Fruit fly (Drosophila melanogaster) whole organism, embryonic: Measurements from ENCODE around the gene CG1971.
A peak's percentile ranks its signal among the peaks of the same experiment; 100 is the strongest.

Experiments used
- Bdp1 ChIP-seq: fragments of 200-800 bp; sonication (Bioruptor generic); optimal IDR thresholded peaks from 3 replicates; lab custom pipeline; 2016; ENCODE audit warnings: missing biosample characterization, missing genetic modification characterization
- CG14710 ChIP-seq: fragments of 200-800 bp; sonication (Bioruptor generic); optimal IDR thresholded peaks from 3 replicates; lab custom pipeline; 2019; ENCODE audit warnings: missing biosample characterization, mild to moderate bottlenecking, missing genetic modification characterization, moderate library complexity
- CG18011 ChIP-seq: fragments of 200-800 bp; sonication (Bioruptor generic); optimal IDR thresholded peaks from 2 replicates; lab custom pipeline; 2017; ENCODE audit warnings: missing biosample characterization, missing genetic modification characterization, mild to moderate bottlenecking, moderate library complexity, missing genotype
- CG1832 ChIP-seq: fragments of 200-800 bp; sonication (Bioruptor generic); optimal IDR thresholded peaks from 2 replicates; lab custom pipeline; 2017; ENCODE audit warnings: missing biosample characterization, mild to moderate bottlenecking, missing genetic modification characterization, inconsistent platforms
- CG31224 ChIP-seq: fragments of 200-800 bp; sonication (Bioruptor generic); IDR thresholded peaks from 2 replicates; pipeline ENCODE4 v1.3.6; 2022; ENCODE audit warnings: missing biosample characterization, missing genetic modification characterization
- CG32767 ChIP-seq: fragments of 200-800 bp; sonication (Bioruptor generic); IDR thresholded peaks from 2 replicates; pipeline ENCODE4 v1.3.6; 2022; ENCODE audit warnings: missing biosample characterization, missing genetic modification characterization
- CG33557 ChIP-seq: fragments of 200-800 bp; sonication (Bioruptor generic); optimal IDR thresholded peaks from 2 replicates; lab custom pipeline; 2019; ENCODE audit warnings: missing biosample characterization, mild to moderate bottlenecking, missing genetic modification characterization, moderate library complexity
- CG4328 ChIP-seq: fragments of 200-800 bp; sonication (Bioruptor generic); optimal IDR thresholded peaks from 3 replicates; lab custom pipeline; 2017; ENCODE audit warnings: missing biosample characterization, missing genetic modification reagents, missing genetic modification characterization
- CG4360 ChIP-seq: fragments of 200-800 bp; sonication (Bioruptor generic); IDR thresholded peaks from 2 replicates; pipeline ENCODE4 v1.3.6; 2022; ENCODE audit warnings: missing biosample characterization, missing genetic modification characterization
- CG43689 ChIP-seq: fragments of 200-800 bp; sonication (Bioruptor generic); IDR thresholded peaks from 2 replicates; pipeline ENCODE4 v1.3.6; 2022; ENCODE audit warnings: missing biosample characterization, missing genetic modification characterization
- CG6254 ChIP-seq: fragments of 200-800 bp; sonication (Bioruptor generic); optimal IDR thresholded peaks from 3 replicates; lab custom pipeline; 2017; ENCODE audit warnings: mild to moderate bottlenecking, missing biosample characterization, missing genetic modification reagents, missing genetic modification characterization
- CG6689 ChIP-seq: fragments of 200-800 bp; sonication (Bioruptor generic); IDR thresholded peaks from 2 replicates; pipeline ENCODE4 v1.3.6; 2022; ENCODE audit warnings: missing biosample characterization, missing genetic modification characterization
- CG7745 ChIP-seq: fragments of 200-800 bp; sonication (Bioruptor generic); optimal IDR thresholded peaks from 2 replicates; lab custom pipeline; 2018; ENCODE audit warnings: missing biosample characterization, mild to moderate bottlenecking, missing genetic modification characterization, moderate library complexity
- CG9932 ChIP-seq: fragments of 200-800 bp; sonication (Bioruptor generic); IDR thresholded peaks from 2 replicates; pipeline ENCODE4 v1.3.6; 2022; ENCODE audit warnings: missing biosample characterization, missing genetic modification characterization
- CkIIα-i1 ChIP-seq: fragments of 200-800 bp; sonication (Bioruptor generic); IDR thresholded peaks from 2 replicates; pipeline ENCODE4 v1.3.6; 2022; ENCODE audit warnings: missing biosample characterization, missing genetic modification characterization
- HLHmδ ChIP-seq: fragments of 200-800 bp; sonication (Bioruptor generic); optimal IDR thresholded peaks from 2 replicates; lab custom pipeline; 2018; ENCODE audit warnings: missing biosample characterization, mild to moderate bottlenecking, missing genetic modification characterization, moderate library complexity
- Hmr ChIP-seq: fragments of 200-800 bp; sonication (Bioruptor generic); optimal IDR thresholded peaks from 3 replicates; lab custom pipeline; 2017; ENCODE audit warnings: mild to moderate bottlenecking, missing biosample characterization, missing genetic modification reagents, missing genetic modification characterization
- Hmx ChIP-seq: fragments of 200-800 bp; sonication (Bioruptor generic); optimal IDR thresholded peaks from 2 replicates; lab custom pipeline; 2016; ENCODE audit warnings: missing biosample characterization, missing genetic modification characterization
- Kr ChIP-seq: fragments of 200-800 bp; sonication (Bioruptor generic); optimal IDR thresholded peaks from 2 replicates; lab custom pipeline; 2017; ENCODE audit warnings: missing biosample characterization, mild to moderate bottlenecking, missing genetic modification characterization
- Mad ChIP-seq: fragments of 200-800 bp; sonication (Bioruptor generic); optimal IDR thresholded peaks from 2 replicates; lab custom pipeline; 2016; ENCODE audit warnings: missing biosample characterization, missing genetic modification characterization
- NC2β ChIP-seq: fragments of 200-800 bp; sonication (Bioruptor generic); optimal IDR thresholded peaks from 2 replicates; lab custom pipeline; 2016; ENCODE audit warnings: missing biosample characterization, missing genetic modification characterization
- Rfx ChIP-seq: fragments of 200-800 bp; sonication (Bioruptor generic); IDR thresholded peaks from 2 replicates; pipeline ENCODE4 v1.3.6; 2022; ENCODE audit warnings: missing biosample characterization, missing genetic modification characterization
- Side ChIP-seq: fragments of 200-800 bp; sonication (Bioruptor generic); optimal IDR thresholded peaks from 2 replicates; lab custom pipeline; 2016; ENCODE audit warnings: missing biosample characterization, missing genetic modification characterization
- Tbp ChIP-seq: fragments of >200 bp; optimal IDR thresholded peaks from 2 replicates; lab custom pipeline; 2018; ENCODE audit warnings: missing biosample characterization, missing genetic modification characterization
- Trl ChIP-seq, 3 experiments: fragments of >200 bp in 2 of 3; fragments of 200-800 bp in 1 of 3; sonication (Bioruptor generic) in 1 of 3; optimal IDR thresholded peaks; 2 replicates in 1 of 3; 3 replicates in 2 of 3; lab custom pipeline; 2016 to 2017; ENCODE audit warnings: missing biosample characterization in 1 of 3, missing genetic modification characterization in 1 of 3
- al ChIP-seq: fragments of 200-800 bp; sonication (Bioruptor generic); IDR thresholded peaks from 2 replicates; pipeline ENCODE4 v1.3.6; 2022; ENCODE audit warnings: missing biosample characterization, missing genetic modification characterization
- ara ChIP-seq: fragments of 200-800 bp; sonication (Bioruptor generic); IDR thresholded peaks from 2 replicates; pipeline ENCODE4 v1.3.6; 2022; ENCODE audit warnings: missing biosample characterization, missing genetic modification characterization
- az2 ChIP-seq: fragments of 200-800 bp; sonication (Bioruptor generic); optimal IDR thresholded peaks from 3 replicates; lab custom pipeline; 2016; ENCODE audit warnings: missing biosample characterization, missing genetic modification characterization
- btn ChIP-seq: fragments of 200-800 bp; sonication (Bioruptor generic); optimal IDR thresholded peaks from 2 replicates; lab custom pipeline; 2016; ENCODE audit warnings: missing biosample characterization, missing genetic modification characterization
- cg ChIP-seq: fragments of 200-800 bp; sonication (Bioruptor generic); optimal IDR thresholded peaks from 3 replicates; lab custom pipeline; 2019; ENCODE audit warnings: missing biosample characterization, mild to moderate bottlenecking, missing genetic modification characterization, moderate library complexity
- chm ChIP-seq: fragments of 200-800 bp; sonication (Bioruptor generic); IDR thresholded peaks from 2 replicates; pipeline ENCODE4 v1.3.6; 2022; ENCODE audit warnings: missing biosample characterization, missing genetic modification characterization
- dati ChIP-seq: fragments of 200-800 bp; sonication (Bioruptor generic); IDR thresholded peaks from 2 replicates; pipeline ENCODE4 v1.3.6; 2022; ENCODE audit warnings: missing biosample characterization, missing genetic modification characterization
- exex ChIP-seq: fragments of 200-800 bp; sonication (Bioruptor generic); optimal IDR thresholded peaks from 4 replicates; lab custom pipeline; 2018; ENCODE audit warnings: missing biosample characterization, mild to moderate bottlenecking, missing genetic modification characterization, moderate library complexity
- ftz-f1 ChIP-seq: fragments of 200-800 bp; sonication (Bioruptor generic); optimal IDR thresholded peaks from 2 replicates; lab custom pipeline; 2016; ENCODE audit warnings: missing biosample characterization, missing genetic modification characterization
- grn ChIP-seq: fragments of 200-800 bp; sonication (Bioruptor generic); optimal IDR thresholded peaks from 3 replicates; lab custom pipeline; 2017; ENCODE audit warnings: missing biosample characterization, missing genetic modification characterization
- gsb ChIP-seq: fragments of 200-800 bp; sonication (Bioruptor generic); IDR thresholded peaks from 2 replicates; pipeline ENCODE4 v1.3.6; 2022; ENCODE audit warnings: missing biosample characterization, missing genetic modification characterization
- lbe ChIP-seq: fragments of 200-800 bp; sonication (Bioruptor generic); optimal IDR thresholded peaks from 2 replicates; lab custom pipeline; 2016; ENCODE audit warnings: missing biosample characterization, mild to moderate bottlenecking, missing genetic modification characterization
- onecut ChIP-seq: fragments of 200-800 bp; sonication (Bioruptor generic); IDR thresholded peaks from 2 replicates; pipeline ENCODE4 v1.3.6; 2022; ENCODE audit warnings: missing biosample characterization, missing genetic modification characterization
- prd ChIP-seq, 3 experiments: fragments of >200 bp in 2 of 3; fragments of 200-800 bp in 1 of 3; sonication (Bioruptor generic) in 1 of 3; optimal IDR thresholded peaks in 2 of 3; IDR thresholded peaks in 1 of 3; 2 replicates in 2 of 3; 3 replicates in 1 of 3; pipeline versions ENCODE4 v1.3.6 to Lab custom; 2017 to 2022; ENCODE audit warnings: missing biosample characterization in 1 of 3, missing genetic modification characterization in 1 of 3
- psq ChIP-seq: fragments of 200-800 bp; sonication (Bioruptor generic); optimal IDR thresholded peaks from 2 replicates; lab custom pipeline; 2017; ENCODE audit warnings: missing biosample characterization, missing genetic modification characterization
- ro ChIP-seq: fragments of 200-800 bp; sonication (Bioruptor generic); IDR thresholded peaks from 2 replicates; pipeline ENCODE4 v1.3.6; 2022; ENCODE audit warnings: missing biosample characterization, missing genetic modification characterization
- sc ChIP-seq, 3 experiments: fragments of >200 bp in 2 of 3; fragments of 200-800 bp in 1 of 3; sonication (Bioruptor generic) in 1 of 3; optimal IDR thresholded peaks; 2 replicates in 2 of 3; 3 replicates in 1 of 3; lab custom pipeline; 2017; ENCODE audit warnings: mild to moderate bottlenecking in 1 of 3, missing biosample characterization in 1 of 3, missing genetic modification characterization in 1 of 3, missing genetic modification reagents in 1 of 3
- sens-2 ChIP-seq: fragments of 200-800 bp; sonication (Bioruptor generic); IDR thresholded peaks from 2 replicates; pipeline ENCODE4 v1.3.6; 2022; ENCODE audit warnings: missing biosample characterization, missing genetic modification characterization
- slou ChIP-seq: fragments of 200-800 bp; sonication (Bioruptor generic); optimal IDR thresholded peaks from 3 replicates; lab custom pipeline; 2016; ENCODE audit warnings: missing biosample characterization, missing genetic modification characterization
- sna ChIP-seq: fragments of 200-800 bp; sonication (Bioruptor generic); IDR thresholded peaks from 2 replicates; pipeline ENCODE4 v1.3.6; 2022; ENCODE audit warnings: missing biosample characterization, missing genetic modification characterization; ENCODE audit not compliant: partially characterized antibody
- sob ChIP-seq: fragments of 200-800 bp; sonication (Bioruptor generic); IDR thresholded peaks from 2 replicates; pipeline ENCODE4 v1.3.6; 2022; ENCODE audit warnings: missing biosample characterization, missing genetic modification characterization
- sr ChIP-seq: fragments of 200-800 bp; sonication (Bioruptor generic); IDR thresholded peaks from 3 replicates; pipeline ENCODE4 v1.3.6; 2022; ENCODE audit warnings: missing biosample characterization, missing genetic modification characterization
- trem ChIP-seq: fragments of 200-800 bp; optimal IDR thresholded peaks from 3 replicates; lab custom pipeline; 2019; ENCODE audit warnings: missing biosample characterization, mild to moderate bottlenecking, missing genetic modification characterization, moderate library complexity

The CG1971 gene

DNA sequence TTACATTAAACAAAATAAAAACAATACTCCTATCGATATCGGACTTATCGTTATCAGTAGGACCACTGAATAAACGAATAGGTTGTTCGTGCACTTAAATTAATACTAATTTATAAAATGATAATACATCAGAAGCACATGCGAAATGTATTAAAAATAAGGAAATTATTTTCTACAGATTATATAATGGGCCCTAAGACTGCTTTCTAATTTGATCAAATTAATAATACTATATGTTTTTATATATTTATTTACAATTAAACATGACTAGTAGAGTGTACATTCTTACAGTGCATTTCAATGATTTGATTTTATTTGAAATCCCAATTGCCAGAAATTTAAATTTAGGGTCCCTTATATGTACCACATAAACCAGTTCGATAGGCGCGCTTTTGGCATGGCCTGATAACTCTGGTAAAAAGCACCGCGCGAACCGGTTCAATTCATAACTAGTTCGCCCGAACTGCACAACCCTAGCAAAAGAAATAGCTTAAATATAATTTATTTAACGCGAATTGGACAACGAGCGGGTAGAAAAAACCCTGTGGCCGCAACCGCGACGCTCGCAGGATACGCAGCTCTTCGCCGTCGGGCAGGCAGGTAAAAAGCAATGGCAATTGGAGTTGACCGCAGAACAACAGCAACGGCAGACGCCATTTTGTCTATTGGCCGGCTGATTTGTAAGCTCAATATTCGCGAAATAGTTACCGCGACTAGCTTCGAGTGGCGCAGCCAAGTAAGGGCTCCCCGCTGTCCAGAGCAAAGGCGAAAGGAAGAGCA lies 28.5 kb upstream of the CG1971 start, which contains the start of the genes CG2126 and faf (continued):
- TF ChIP-seq ara (GFP tag; lab: Robert Waterston, UW) (peak; percentile 62; the same call in 1 of the 2 replicates), CG7745 (tag; lab: Kevin White, UChicago) (no peak), Kr (no peak), CkIIα-i1 (no peak), HLHmδ (GFP tag; lab: Kevin White, UChicago) (no peak), btn (GFP tag; lab: Kevin White, UChicago) (no peak), Side (peak; percentile 31), dati (GFP tag; lab: Robert Waterston, UW) (no peak), Hmr (GFP tag; lab: Kevin White, UChicago) (peak; percentile 77), sc (optimal IDR thresholded peaks at IDR 0.05; lab: Kevin White, UChicago) (no peak), sc (GFP tag; optimal IDR thresholded peaks at IDR 0.05; lab: Kevin White, UChicago) (peak; percentile 36), sens-2 (GFP tag; lab: Robert Waterston, UW) (0 out of 2 replicates have a peak, but pooled peaks have one; percentile 51), trem (tag; lab: Kevin White, UChicago) (peak; percentile 80), sob (GFP tag; lab: Robert Waterston, UW) (peak; percentile 64), grn (GFP tag; lab: Kevin White, UChicago) (no peak), CG43689 (no peak), prd (optimal IDR thresholded peaks at IDR 0.05; lab: Kevin White, UChicago) (no peak), prd (GFP tag; IDR thresholded peaks at IDR 0.05; lab: Robert Waterston, UW) (peak; percentile 84), NC2β (GFP tag; lab: Kevin White, UChicago) (peak; percentile 49), CG4328 (GFP tag; lab: Kevin White, UChicago) (peak; percentile 73), CG32767 (GFP tag; lab: Robert Waterston, UW) (peak; percentile 68), onecut (GFP tag; lab: Robert Waterston, UW) (peak; percentile 64), Rfx (GFP tag; lab: Robert Waterston, UW) (peak; percentile 86), CG6689 (GFP tag; lab: Robert Waterston, UW) (peak; percentile 82), cg (no peak), exex (peak; percentile 53), CG6254 (GFP tag; lab: Kevin White, UChicago) (peak; percentile 26), CG31224 (GFP tag; lab: Robert Waterston, UW) (peak; percentile 51; the same call in 1 of the 2 replicates), Hmx (GFP tag; lab: Kevin White, UChicago) (no peak), CG18011 (GFP tag; lab: Kevin White, UChicago) (peak; percentile 57), Tbp (no peak), chm (GFP tag; lab: Robert Waterston, UW) (peak; percentile 51; the same call in 1 of the 2 replicates), gsb (GFP tag; lab: Robert Waterston, UW) (peak; percentile 50; the same call in 1 of the 2 replicates), lbe (GFP tag; lab: Kevin White, UChicago) (peak; percentile 55), CG4360 (0 out of 2 replicates have a peak, but pooled peaks have one; percentile 22), slou (GFP tag; lab: Kevin White, UChicago) (peak; percentile 16), sna (GFP tag; lab: Robert Waterston, UW) (no peak), CG1832 (GFP tag; lab: Kevin White, UChicago) (no peak), Mad (no peak), CG9932 (GFP tag; lab: Robert Waterston, UW) (peak; percentile 87), Trl (optimal IDR thresholded peaks at IDR 0.05; lab: Kevin White, UChicago) (no peak), Trl (GFP tag; optimal IDR thresholded peaks at IDR 0.05; lab: Kevin White, UChicago) (peak; percentile 49), sr (GFP tag; lab: Robert Waterston, UW) (0 out of 3 replicates have a peak, but pooled peaks have one; percentile 29), ftz-f1 (GFP tag; lab: Kevin White, UChicago) (no peak), psq (GFP tag; lab: Kevin White, UChicago) (peak; percentile 35), CG33557 (GFP tag; lab: Kevin White, UChicago) (peak; percentile 59), Bdp1 (GFP tag; lab: Kevin White, UChicago) (peak; percentile 46), al (GFP tag; lab: Robert Waterston, UW) (peak; percentile 70), CG14710 (tag; lab: Kevin White, UChicago) (peak; percentile 86), ro (GFP tag; lab: Robert Waterston, UW) (peak; percentile 23; the same call in 1 of the 2 replicates), az2 (peak; percentile 75)
